Worm (Caenorhabditis elegans) whole organism, L2 larva: Measurements from ENCODE around the gene zig-2.
A peak's percentile ranks its signal among the peaks of the same experiment; 100 is the strongest.

ENCODE experiments used
- ZK546.5 ChIP-seq: sonication (generic microtip); optimal IDR thresholded peaks from 2 replicates; lab custom pipeline; 2017; ENCODE audit warnings: missing biosample characterization, missing genetic modification characterization
- aly-2 ChIP-seq: fragments of 150-350 bp; optimal IDR thresholded peaks from 2 replicates; lab custom pipeline; 2014; ENCODE audit warnings: missing biosample characterization, missing genetic modification characterization
- elt-1 ChIP-seq: fragments of 150-350 bp; optimal IDR thresholded peaks from 2 replicates; lab custom pipeline; 2014; ENCODE audit warnings: missing biosample characterization, missing genetic modification characterization
- elt-3 ChIP-seq: sonication (generic microtip); optimal IDR thresholded peaks from 2 replicates; lab custom pipeline; 2017; ENCODE audit warnings: missing biosample characterization, missing genetic modification characterization
- fos-1 ChIP-seq: fragments of 150-350 bp; optimal IDR thresholded peaks from 2 replicates; lab custom pipeline; 2014; ENCODE audit warnings: missing biosample characterization, missing genetic modification characterization
- mab-5 ChIP-seq: fragments of 150-350 bp; optimal IDR thresholded peaks from 2 replicates; lab custom pipeline; 2014; ENCODE audit warnings: missing biosample characterization, missing genetic modification characterization
- nhr-11 ChIP-seq: fragments of 150-350 bp; optimal IDR thresholded peaks from 2 replicates; lab custom pipeline; 2014; ENCODE audit warnings: missing biosample characterization, missing genetic modification characterization
- nhr-12 ChIP-seq: fragments of 150-350 bp; optimal IDR thresholded peaks from 2 replicates; lab custom pipeline; 2014; ENCODE audit warnings: missing biosample characterization, missing genetic modification characterization
- nhr-237 ChIP-seq: fragments of 150-350 bp; optimal IDR thresholded peaks from 2 replicates; lab custom pipeline; 2014; ENCODE audit warnings: missing biosample characterization, missing genetic modification characterization
- unc-62 ChIP-seq: fragments of 150-350 bp; optimal IDR thresholded peaks from 2 replicates; lab custom pipeline; 2014; ENCODE audit warnings: missing biosample characterization, missing genetic modification reagents, missing genetic modification characterization
- zag-1 ChIP-seq: fragments of 150-350 bp; optimal IDR thresholded peaks from 2 replicates; lab custom pipeline; 2014; ENCODE audit warnings: missing biosample characterization, missing genetic modification characterization

- TF ChIP-seq elt-1 (tag; lab: Kevin White, UChicago) (no peak), nhr-11 (tag; lab: Kevin White, UChicago) (no peak), elt-3 (tag; lab: Kevin White, UChicago) (no peak), aly-2 (no peak), zag-1 (tag; lab: Kevin White, UChicago) (no peak), ZK546.5 (no peak), nhr-12 (tag; lab: Kevin White, UChicago) (no peak), fos-1 (tag; lab: Kevin White, UChicago) (peak; percentile 25), mab-5 (tag; lab: Kevin White, UChicago) (no peak), nhr-237 (no peak), unc-62 (GFP tag; lab: Kevin White, UChicago) (no peak)
Observed at ce11 chrX:12337846-12338490, 3.3 kb downstream of the zig-2 start, which contains the start of gene srd-44.
